Worm (Caenorhabditis elegans) whole organism, L4 larva: ENCODE data around the gene sor-1.

Source experiments
- F26F4.8 ChIP-seq: fragments of 200-800 bp; sonication (Bioruptor generic); conservative IDR thresholded peaks from 2 replicates; pipeline ENCODE4 v1.3.6; 2022; ENCODE audit warnings: missing genetic modification characterization, missing compliant biosample characterization
- aly-2 ChIP-seq: sonication (generic microtip); optimal IDR thresholded peaks from 2 replicates; lab custom pipeline; 2018; ENCODE audit warnings: missing biosample characterization, missing genetic modification characterization
- ceh-62 ChIP-seq: sonication (generic microtip); optimal IDR thresholded peaks from 2 replicates; lab custom pipeline; 2017; ENCODE audit warnings: missing biosample characterization, missing genetic modification characterization
- ces-1 ChIP-seq: fragments of 150-350 bp; sonication (generic microtip); optimal IDR thresholded peaks from 4 replicates; lab custom pipeline; 2014; ENCODE audit warnings: missing biosample characterization, missing genetic modification reagents, missing genetic modification characterization
- daf-8 ChIP-seq: fragments of 200-800 bp; sonication (Bioruptor generic); IDR thresholded peaks from 2 replicates; pipeline ENCODE4 v1.3.6; 2022; ENCODE audit warnings: missing genetic modification characterization, missing compliant biosample characterization
- dmd-9 ChIP-seq: fragments of 200-800 bp; sonication (Bioruptor generic); IDR thresholded peaks from 2 replicates; pipeline ENCODE4 v1.3.6; 2022; ENCODE audit warnings: missing genetic modification reagents, missing genetic modification characterization, missing compliant biosample characterization
- fos-1 ChIP-seq: fragments of 150-350 bp; optimal IDR thresholded peaks from 2 replicates; lab custom pipeline; 2014; ENCODE audit warnings: missing biosample characterization, missing genetic modification characterization
- lsy-2 ChIP-seq, 2 experiments: fragments of 150-350 bp in 1 of 2; sonication (generic microtip) in 1 of 2; optimal IDR thresholded peaks; 2 replicates each; lab custom pipeline; 2014 to 2017; ENCODE audit warnings: missing biosample characterization in 2 of 2, missing genetic modification characterization in 2 of 2
- mxl-3 ChIP-seq: fragments of 200-800 bp; sonication (Bioruptor generic); optimal IDR thresholded peaks from 2 replicates; lab custom pipeline; 2018; ENCODE audit warnings: mild to moderate bottlenecking, missing genetic modification characterization, missing compliant biosample characterization
- nhr-77 ChIP-seq: fragments of 150-350 bp; optimal IDR thresholded peaks from 2 replicates; lab custom pipeline; 2014; ENCODE audit warnings: missing biosample characterization, missing genetic modification characterization
- pha-4 ChIP-seq, 2 experiments: fragments of 150-350 bp in 1 of 2; fragments of 200-800 bp in 1 of 2; sonication (Bioruptor generic) in 1 of 2; IDR thresholded peaks in 1 of 2; optimal IDR thresholded peaks in 1 of 2; 2 replicates each; pipeline versions ENCODE4 v1.3.6 to Lab custom; 2014 to 2022; ENCODE audit warnings: missing genetic modification characterization in 2 of 2, missing genetic modification reagents in 2 of 2, missing biosample characterization in 1 of 2, missing compliant biosample characterization in 1 of 2
- skn-1 ChIP-seq: fragments of 150-350 bp; optimal IDR thresholded peaks from 2 replicates; lab custom pipeline; 2014; ENCODE audit warnings: missing biosample characterization, missing genetic modification characterization
- snpc-4 ChIP-seq: fragments of 150-350 bp; optimal IDR thresholded peaks from 2 replicates; lab custom pipeline; 2014; ENCODE audit warnings: missing biosample characterization, missing genetic modification characterization

DNA sequence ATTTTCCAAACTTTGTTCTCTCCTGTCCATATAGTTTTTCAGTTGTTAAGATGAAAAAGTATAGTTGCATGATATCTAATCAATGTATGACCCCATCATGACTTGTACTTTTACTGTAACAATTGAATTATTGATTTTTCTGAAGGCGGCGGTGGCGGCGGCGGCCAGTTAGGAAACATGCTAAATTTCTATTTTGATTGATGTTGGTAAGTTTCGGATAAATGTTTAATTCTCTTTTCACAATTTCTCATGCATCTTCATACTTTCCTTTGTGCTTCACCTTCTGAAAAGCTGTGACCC, at the start of gene sor-1:
- TF ChIP-seq skn-1 (tag; lab: Kevin White, UChicago) = no peak
- no peak for TF ChIP-seq daf-8 (GFP tag; lab: Robert Waterston, UW)
- no peak for TF ChIP-seq fos-1 (tag; lab: Kevin White, UChicago)
- TF ChIP-seq F26F4.8 (GFP tag; lab: Robert Waterston, UW) = no peak
- TF ChIP-seq snpc-4 (tag; lab: Kevin White, UChicago) = no peak
- TF ChIP-seq nhr-77 (tag; lab: Kevin White, UChicago) = no peak
- TF ChIP-seq pha-4 (GFP tag; IDR thresholded peaks at IDR 0.05; lab: Robert Waterston, UW) = no peak
- no peak for TF ChIP-seq pha-4 (tag; optimal IDR thresholded peaks at IDR 0.05; lab: Kevin White, UChicago)
- no peak for TF ChIP-seq aly-2
- TF ChIP-seq ces-1 (GFP tag; lab: Kevin White, UChicago) = no peak
- TF ChIP-seq mxl-3 (GFP tag; lab: Kevin White, UChicago) = no peak
- no peak for TF ChIP-seq dmd-9 (GFP tag; lab: Robert Waterston, UW)
- TF ChIP-seq lsy-2 (tag; optimal IDR thresholded peaks at IDR 0.05; lab: Kevin White, UChicago) = no peak
- no peak for TF ChIP-seq ceh-62 (tag; lab: Kevin White, UChicago)
